Worm (Caenorhabditis elegans) whole organism, L4 larva: ENCODE measurements around the gene rps-29.

Experiments used
- ZK546.5 ChIP-seq, 2 experiments: sonication (generic microtip); optimal IDR thresholded peaks; 2 replicates each; lab custom pipeline; 2017; ENCODE audit warnings: missing biosample characterization in 2 of 2, missing genetic modification characterization in 2 of 2
- aha-1 ChIP-seq: fragments of 150-350 bp; peaks from one replicate; lab custom pipeline; 2014; ENCODE audit warnings: missing biosample characterization, missing genetic modification characterization
- ama-1 ChIP-seq: fragments of 150-350 bp; optimal IDR thresholded peaks from 2 replicates; lab custom pipeline; 2014; ENCODE audit warnings: inconsistent platforms, mixed read lengths
- daf-8 ChIP-seq: fragments of 200-800 bp; sonication (Bioruptor generic); IDR thresholded peaks from 2 replicates; pipeline ENCODE4 v1.3.6; 2022; ENCODE audit warnings: missing genetic modification characterization, missing compliant biosample characterization
- dmd-9 ChIP-seq: fragments of 200-800 bp; sonication (Bioruptor generic); IDR thresholded peaks from 2 replicates; pipeline ENCODE4 v1.3.6; 2022; ENCODE audit warnings: missing genetic modification reagents, missing genetic modification characterization, missing compliant biosample characterization
- lin-1 ChIP-seq: fragments of 200-800 bp; sonication (Bioruptor generic); IDR thresholded peaks from 2 replicates; pipeline ENCODE4 v1.3.6; 2022; ENCODE audit warnings: missing genetic modification reagents, missing genetic modification characterization, missing compliant biosample characterization
- nhr-25 ChIP-seq: sonication (generic microtip); optimal IDR thresholded peaks from 2 replicates; lab custom pipeline; 2017; ENCODE audit warnings: missing genetic modification characterization, mild to moderate bottlenecking, missing compliant biosample characterization, antibody characterized with exemption, moderate library complexity, borderline replicate concordance; ENCODE audit not compliant: insufficient read depth
- nhr-77 ChIP-seq: fragments of 150-350 bp; optimal IDR thresholded peaks from 2 replicates; lab custom pipeline; 2014; ENCODE audit warnings: missing biosample characterization, missing genetic modification characterization
- pqm-1 ChIP-seq: sonication (generic microtip); optimal IDR thresholded peaks from 2 replicates; lab custom pipeline; 2017; ENCODE audit warnings: missing biosample characterization, missing genetic modification characterization
- snpc-1.2 ChIP-seq: fragments of 200-800 bp; sonication (Bioruptor generic); IDR thresholded peaks from 2 replicates; pipeline ENCODE4 v1.3.6; 2022; ENCODE audit warnings: missing genetic modification reagents, missing genetic modification characterization, missing compliant biosample characterization
- zfp-3 ChIP-seq: fragments of 200-800 bp; sonication (Bioruptor generic); conservative IDR thresholded peaks from 2 replicates; pipeline ENCODE4 v1.3.6; 2022; ENCODE audit warnings: missing genetic modification reagents, missing genetic modification characterization, missing compliant biosample characterization
- ztf-7 ChIP-seq: fragments of 150-350 bp; optimal IDR thresholded peaks from 2 replicates; lab custom pipeline; 2014; ENCODE audit warnings: missing biosample characterization, missing genetic modification characterization

DNA sequence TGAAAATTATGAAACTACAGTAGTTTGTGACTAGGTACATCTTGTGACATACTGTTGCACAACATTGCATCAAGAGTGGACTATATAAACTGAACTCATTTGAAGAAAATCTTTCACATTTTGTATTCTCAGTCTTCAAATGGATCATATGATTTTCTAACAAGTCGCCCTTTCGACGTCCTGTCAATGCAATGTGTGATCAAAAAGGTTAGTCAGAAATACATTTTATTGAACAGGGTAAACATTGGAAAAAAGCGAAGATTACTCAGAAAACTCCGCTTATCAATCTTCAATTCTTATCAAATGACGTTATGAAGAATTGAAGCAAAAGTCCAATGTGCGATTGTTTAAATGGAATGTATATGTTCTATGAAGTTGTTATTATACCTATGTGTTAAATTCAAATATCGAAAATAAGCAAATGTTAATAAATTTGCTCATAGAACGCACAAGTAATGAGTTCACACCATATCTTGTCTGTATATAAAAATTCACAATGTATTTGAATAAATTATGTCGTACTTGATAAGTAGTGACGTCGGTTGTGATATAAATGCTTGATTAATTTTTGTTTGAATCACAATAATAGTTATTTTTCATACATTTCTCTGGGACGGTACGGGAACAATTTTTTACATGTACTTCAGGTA is 38.9 kb downstream of the rps-29 start, which contains the start of gene zip-2:
- no peak for TF ChIP-seq dmd-9 (GFP tag; lab: Robert Waterston, UW)
- no peak for TF ChIP-seq nhr-25 (tag; lab: Kevin White, UChicago)
- TF ChIP-seq daf-8 (GFP tag; lab: Robert Waterston, UW), result no peak
- TF ChIP-seq lin-1, result peak; percentile 72; the same call in 1 of the 2 replicates
- peak; percentile 71 for TF ChIP-seq nhr-77 (tag; lab: Kevin White, UChicago)
- TF ChIP-seq ama-1 (lab: Kevin White, UChicago), result no peak
- TF ChIP-seq ztf-7 (tag; lab: Kevin White, UChicago), result peak; percentile 7
- TF ChIP-seq snpc-1.2, result no peak
- no peak for TF ChIP-seq zfp-3
- TF ChIP-seq pqm-1, result peak; percentile 84
- peak; percentile 91 for TF ChIP-seq aha-1 (tag; lab: Kevin White, UChicago)
- no peak for TF ChIP-seq ZK546.5 (tag; optimal IDR thresholded peaks at IDR 0.05; lab: Kevin White, UChicago)
